Worm (Caenorhabditis elegans) whole organism, L4/young adult: ENCODE measurements around the gene col-145.

Experiments used
- W03F9.2 ChIP-seq: fragments of 150-350 bp; optimal IDR thresholded peaks from 2 replicates; lab custom pipeline; 2014; ENCODE audit warnings: missing biosample characterization, missing genetic modification characterization
- him-1 ChIP-seq: sonication (generic microtip); optimal IDR thresholded peaks from 2 replicates; lab custom pipeline; 2016; ENCODE audit warnings: missing genotype, missing genetic modification reagents, missing genetic modification characterization, missing compliant biosample characterization

- TF ChIP-seq W03F9.2 (tag; lab: Kevin White, UChicago) (no peak), him-1 (tag; lab: Kevin White, UChicago) (no peak)
Measured at ce11 chrV:9154772-9155171, 8.0 kb downstream of the col-145 start, which contains the start of gene B0222.5.
